Fruit fly (Drosophila melanogaster) whole organism, pupa: ENCODE data around the gene SmydA-8.

ENCODE experiments used
- CG13204 ChIP-seq: fragments of 200-800 bp; sonication (Bioruptor generic); optimal IDR thresholded peaks from 2 replicates; lab custom pipeline; 2018; ENCODE audit warnings: missing biosample characterization, mild to moderate bottlenecking, missing genetic modification characterization, moderate library complexity
- CG8159 ChIP-seq: fragments of 200-800 bp; sonication (Bioruptor generic); optimal IDR thresholded peaks from 3 replicates; lab custom pipeline; 2018; ENCODE audit warnings: missing biosample characterization, mild to moderate bottlenecking, missing genetic modification characterization, moderate library complexity
- EcR ChIP-seq: fragments of 200-800 bp; sonication (Bioruptor generic); optimal IDR thresholded peaks from 3 replicates; lab custom pipeline; 2019; ENCODE audit warnings: missing biosample characterization, missing genetic modification characterization, mild to moderate bottlenecking, moderate library complexity, missing genetic modification reagents
- Pif1A ChIP-seq: fragments of 200-800 bp; sonication (Bioruptor generic); optimal IDR thresholded peaks from 3 replicates; lab custom pipeline; 2016; ENCODE audit warnings: missing biosample characterization, missing genetic modification characterization
- Pif1B ChIP-seq: fragments of 200-800 bp; sonication (Bioruptor generic); optimal IDR thresholded peaks from 3 replicates; lab custom pipeline; 2016; ENCODE audit warnings: missing biosample characterization, missing genetic modification characterization

DNA sequence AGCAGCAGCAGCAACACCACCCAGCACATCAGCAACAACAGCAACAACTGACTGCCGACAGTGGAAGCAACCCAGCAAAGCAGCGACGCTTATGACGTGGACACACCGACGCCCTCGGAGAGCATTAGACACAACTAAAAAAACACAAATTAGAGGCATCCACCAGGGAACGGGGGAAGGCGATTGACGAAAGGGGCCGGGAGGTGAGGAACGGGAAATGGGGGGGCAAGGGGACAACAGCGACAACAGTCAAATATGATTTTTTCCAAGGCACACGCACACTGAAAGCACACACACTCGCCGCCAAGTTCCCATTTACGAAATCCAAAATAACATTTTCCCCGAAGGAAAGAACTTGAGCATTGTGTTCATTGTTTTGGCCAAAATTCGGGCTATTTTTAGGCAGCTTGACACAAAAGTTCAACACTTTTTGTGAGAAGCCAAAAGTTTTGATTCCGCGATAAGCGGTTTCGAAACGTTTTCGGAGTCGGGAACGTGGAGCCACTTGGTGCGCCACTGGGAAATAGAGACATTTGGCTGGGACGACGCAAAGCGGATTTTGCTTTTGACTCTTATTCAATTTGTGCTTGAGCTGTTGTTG, 4.9 kb downstream of the SmydA-8 start:
- TF ChIP-seq CG13204 (GFP tag; lab: Kevin White, UChicago) (no peak), EcR (no peak), Pif1B (GFP tag; lab: Kevin White, UChicago) (no peak), CG8159 (no peak), Pif1A (GFP tag; lab: Kevin White, UChicago) (no peak)
